Fruit fly (Drosophila melanogaster): Measurements from ENCODE around the gene sowah.
A peak's percentile ranks its signal among the peaks of the same experiment; 100 is the strongest.

- TF ChIP-seq Dif (GFP tag; optimal IDR thresholded peaks at IDR 0.05; ENCODE audit: partially characterized antibody) = no peak
- no peak for TF ChIP-seq pan (optimal IDR thresholded peaks at IDR 0.05)
- TF ChIP-seq h (GFP tag; optimal IDR thresholded peaks at IDR 0.05) = no peak
- no peak for TF ChIP-seq usp (GFP tag; optimal IDR thresholded peaks at IDR 0.05)
- no peak for TF ChIP-seq fru (GFP tag; optimal IDR thresholded peaks at IDR 0.05)
- TF ChIP-seq foxo (GFP tag; optimal IDR thresholded peaks at IDR 0.05) = no peak
- TF ChIP-seq Hr78 (GFP tag; optimal IDR thresholded peaks at IDR 0.05) = no peak
- TF ChIP-seq Myc (optimal IDR thresholded peaks at IDR 0.05) = peak; percentile 31
- TF ChIP-seq woc (GFP tag; optimal IDR thresholded peaks at IDR 0.05) = no peak
Observed at dm6 chr3L:12537123-12537522, 35.2 kb downstream of the sowah start, which contains the start of gene CG4069.
